Fruit fly (Drosophila melanogaster) whole organism, embryonic: ENCODE data around the gene CG17234.

Experiments used
- Atf3 ChIP-seq: fragments of 200-800 bp; sonication (Bioruptor generic); optimal IDR thresholded peaks from 3 replicates; lab custom pipeline; 2016; ENCODE audit warnings: missing biosample characterization, missing genetic modification characterization
- CG11456 ChIP-seq: fragments of 200-800 bp; sonication (Bioruptor generic); IDR thresholded peaks from 3 replicates; pipeline ENCODE4 v1.3.6; 2022; ENCODE audit warnings: missing biosample characterization, missing genetic modification characterization
- CG12071 ChIP-seq: fragments of 200-800 bp; sonication (Bioruptor generic); optimal IDR thresholded peaks from 3 replicates; lab custom pipeline; 2018; ENCODE audit warnings: missing biosample characterization, mild to moderate bottlenecking, missing genetic modification characterization
- CG15011 ChIP-seq: fragments of 200-800 bp; sonication (Bioruptor generic); optimal IDR thresholded peaks from 3 replicates; lab custom pipeline; 2018; ENCODE audit warnings: missing biosample characterization, mild to moderate bottlenecking, missing genetic modification characterization
- CG16779 ChIP-seq: fragments of 200-800 bp; sonication (Bioruptor generic); IDR thresholded peaks from 2 replicates; pipeline ENCODE4 v1.3.6; 2022; ENCODE audit warnings: missing biosample characterization, missing genetic modification characterization
- CG17361 ChIP-seq: fragments of 200-800 bp; sonication (Bioruptor generic); IDR thresholded peaks from 3 replicates; pipeline ENCODE4 v1.3.6; 2022; ENCODE audit warnings: missing biosample characterization, missing genetic modification characterization
- CG30020 ChIP-seq: fragments of 200-800 bp; optimal IDR thresholded peaks from 2 replicates; lab custom pipeline; 2019; ENCODE audit warnings: missing biosample characterization, mild to moderate bottlenecking, missing genetic modification characterization, moderate library complexity
- CG33557 ChIP-seq: fragments of 200-800 bp; sonication (Bioruptor generic); optimal IDR thresholded peaks from 2 replicates; lab custom pipeline; 2019; ENCODE audit warnings: missing biosample characterization, mild to moderate bottlenecking, missing genetic modification characterization, moderate library complexity
- CG3847 ChIP-seq: fragments of 200-800 bp; sonication (Bioruptor generic); IDR thresholded peaks from 2 replicates; pipeline ENCODE4 v1.3.6; 2022; ENCODE audit warnings: missing biosample characterization, missing genetic modification characterization
- CG42726 ChIP-seq: fragments of 200-800 bp; sonication (Bioruptor generic); IDR thresholded peaks from 2 replicates; pipeline ENCODE4 v1.3.6; 2022; ENCODE audit warnings: missing biosample characterization, missing genetic modification characterization; ENCODE audit not compliant: partially characterized antibody
- CG4820 ChIP-seq: fragments of 200-800 bp; sonication (Bioruptor generic); optimal IDR thresholded peaks from 3 replicates; lab custom pipeline; 2016; ENCODE audit warnings: missing biosample characterization, missing genetic modification characterization
- CG6791 ChIP-seq: fragments of 200-800 bp; sonication (Bioruptor generic); IDR thresholded peaks from 3 replicates; pipeline ENCODE4 v1.3.6; 2022; ENCODE audit warnings: missing biosample characterization, missing genetic modification characterization; ENCODE audit not compliant: partially characterized antibody
- CG6854 ChIP-seq: fragments of 200-800 bp; sonication (Bioruptor generic); optimal IDR thresholded peaks from 3 replicates; lab custom pipeline; 2017; ENCODE audit warnings: missing biosample characterization, mild to moderate bottlenecking, missing genetic modification characterization
- CG9797 ChIP-seq: fragments of 200-800 bp; sonication (Bioruptor generic); optimal IDR thresholded peaks from 3 replicates; lab custom pipeline; 2018; ENCODE audit warnings: missing biosample characterization, mild to moderate bottlenecking, missing genetic modification characterization
- CG9932 ChIP-seq: fragments of 200-800 bp; sonication (Bioruptor generic); IDR thresholded peaks from 2 replicates; pipeline ENCODE4 v1.3.6; 2022; ENCODE audit warnings: missing biosample characterization, missing genetic modification characterization
- CrebB ChIP-seq: fragments of 200-800 bp; sonication (Bioruptor generic); optimal IDR thresholded peaks from 3 replicates; lab custom pipeline; 2018; ENCODE audit warnings: missing biosample characterization, mild to moderate bottlenecking, missing genetic modification characterization
- E2f2 ChIP-seq: fragments of 200-800 bp; sonication (Bioruptor generic); IDR thresholded peaks from 2 replicates; pipeline ENCODE4 v1.3.6; 2022; ENCODE audit warnings: missing biosample characterization, missing genetic modification characterization
- Elba2 ChIP-seq: fragments of 200-800 bp; sonication (Bioruptor generic); optimal IDR thresholded peaks from 3 replicates; lab custom pipeline; 2016; ENCODE audit warnings: missing biosample characterization, missing genetic modification characterization
- HmgZ ChIP-seq: fragments of 200-800 bp; sonication (Bioruptor generic); optimal IDR thresholded peaks from 2 replicates; lab custom pipeline; 2018; ENCODE audit warnings: missing biosample characterization, mild to moderate bottlenecking, missing genetic modification characterization
- Oli ChIP-seq: fragments of 200-800 bp; sonication (Bioruptor generic); optimal IDR thresholded peaks from 2 replicates; lab custom pipeline; 2018; ENCODE audit warnings: missing biosample characterization, mild to moderate bottlenecking, missing genetic modification characterization, moderate library complexity
- Scr ChIP-seq: fragments of 200-800 bp; sonication (Bioruptor generic); IDR thresholded peaks from 2 replicates; pipeline ENCODE4 v1.3.6; 2022; ENCODE audit warnings: missing biosample characterization, missing genetic modification characterization; ENCODE audit not compliant: partially characterized antibody
- Xbp1 ChIP-seq: fragments of 200-800 bp; sonication (Bioruptor generic); optimal IDR thresholded peaks from 3 replicates; lab custom pipeline; 2016; ENCODE audit warnings: missing biosample characterization, mild to moderate bottlenecking, missing genetic modification characterization
- ab ChIP-seq: fragments of 200-800 bp; sonication (Bioruptor generic); optimal IDR thresholded peaks from 2 replicates; lab custom pipeline; 2016; ENCODE audit warnings: missing biosample characterization, missing genetic modification characterization
- ac ChIP-seq: fragments of 200-800 bp; sonication (Bioruptor generic); optimal IDR thresholded peaks from 3 replicates; lab custom pipeline; 2017; ENCODE audit warnings: missing biosample characterization, mild to moderate bottlenecking, missing genetic modification characterization
- amos ChIP-seq: fragments of 200-800 bp; sonication (Bioruptor generic); IDR thresholded peaks from 2 replicates; pipeline ENCODE4 v1.3.6; 2022; ENCODE audit warnings: missing biosample characterization, missing genetic modification characterization; ENCODE audit not compliant: partially characterized antibody
- az2 ChIP-seq: fragments of 200-800 bp; sonication (Bioruptor generic); optimal IDR thresholded peaks from 3 replicates; lab custom pipeline; 2016; ENCODE audit warnings: missing biosample characterization, missing genetic modification characterization
- cad ChIP-seq: fragments of >200 bp; optimal IDR thresholded peaks from 2 replicates; lab custom pipeline; 2017; ENCODE audit warnings: missing biosample characterization, missing genetic modification characterization
- croc ChIP-seq: fragments of 200-800 bp; sonication (Bioruptor generic); conservative IDR thresholded peaks from 3 replicates; pipeline ENCODE4 v1.3.6; 2022; ENCODE audit warnings: missing biosample characterization, missing genetic modification characterization
- crp ChIP-seq, 2 experiments: fragments of 200-800 bp; sonication (Bioruptor generic); optimal IDR thresholded peaks; 2 replicates in 1 of 2; 3 replicates in 1 of 2; lab custom pipeline; 2017; ENCODE audit warnings: missing biosample characterization in 2 of 2, missing genetic modification characterization in 2 of 2, mild to moderate bottlenecking in 1 of 2, moderate library complexity in 1 of 2
- eve ChIP-seq, 2 experiments: fragments of >200 bp; optimal IDR thresholded peaks; 2 replicates each; lab custom pipeline; 2017; ENCODE audit warnings: missing biosample characterization in 2 of 2, missing genetic modification characterization in 2 of 2
- inv ChIP-seq: fragments of 200-800 bp; sonication (Bioruptor generic); IDR thresholded peaks from 2 replicates; pipeline ENCODE4 v1.3.6; 2022; ENCODE audit warnings: missing biosample characterization, missing genetic modification characterization; ENCODE audit not compliant: partially characterized antibody
- lbe ChIP-seq: fragments of 200-800 bp; sonication (Bioruptor generic); optimal IDR thresholded peaks from 2 replicates; lab custom pipeline; 2016; ENCODE audit warnings: missing biosample characterization, mild to moderate bottlenecking, missing genetic modification characterization
- mld ChIP-seq: fragments of 200-800 bp; sonication (Bioruptor generic); IDR thresholded peaks from 3 replicates; pipeline ENCODE4 v1.3.6; 2022; ENCODE audit warnings: missing biosample characterization, missing genetic modification characterization; ENCODE audit not compliant: partially characterized antibody
- nerfin-2 ChIP-seq: fragments of 200-800 bp; sonication (Bioruptor generic); IDR thresholded peaks from 2 replicates; pipeline ENCODE4 v1.3.6; 2022; ENCODE audit warnings: missing biosample characterization, missing genetic modification characterization; ENCODE audit not compliant: partially characterized antibody
- row ChIP-seq: fragments of 200-800 bp; sonication (Bioruptor generic); IDR thresholded peaks from 3 replicates; pipeline ENCODE4 v1.3.6; 2022; ENCODE audit warnings: missing biosample characterization, missing genetic modification characterization
- run ChIP-seq: fragments of 200-800 bp; sonication (Bioruptor generic); optimal IDR thresholded peaks from 3 replicates; lab custom pipeline; 2018; ENCODE audit warnings: missing biosample characterization, mild to moderate bottlenecking, missing genetic modification characterization
- shn ChIP-seq: fragments of 200-800 bp; sonication (Bioruptor generic); optimal IDR thresholded peaks from 3 replicates; lab custom pipeline; 2016; ENCODE audit warnings: missing biosample characterization, missing genetic modification characterization
- slp2 ChIP-seq: fragments of 200-800 bp; sonication (Bioruptor generic); optimal IDR thresholded peaks from 2 replicates; lab custom pipeline; 2016; ENCODE audit warnings: missing biosample characterization, missing genetic modification characterization
- tup ChIP-seq: fragments of 200-800 bp; sonication (Bioruptor generic); optimal IDR thresholded peaks from 2 replicates; lab custom pipeline; 2016; ENCODE audit warnings: missing biosample characterization, mild to moderate bottlenecking, missing genetic modification characterization, moderate library complexity
- vnd ChIP-seq: fragments of 200-800 bp; sonication (Bioruptor generic); IDR thresholded peaks from 3 replicates; pipeline ENCODE4 v1.3.6; 2022; ENCODE audit warnings: missing biosample characterization, missing genetic modification characterization; ENCODE audit not compliant: partially characterized antibody
- vvl ChIP-seq: fragments of 200-800 bp; sonication (Bioruptor generic); IDR thresholded peaks from 2 replicates; pipeline ENCODE4 v1.3.6; 2022; ENCODE audit warnings: missing biosample characterization, missing genetic modification characterization
- yki ChIP-seq: fragments of >200 bp; optimal IDR thresholded peaks from 3 replicates; lab custom pipeline; 2018
- zen ChIP-seq: fragments of 200-800 bp; sonication (Bioruptor generic); optimal IDR thresholded peaks from 3 replicates; lab custom pipeline; 2018; ENCODE audit warnings: missing biosample characterization, mild to moderate bottlenecking, missing genetic modification characterization, moderate library complexity

Gene CG17234

DNA sequence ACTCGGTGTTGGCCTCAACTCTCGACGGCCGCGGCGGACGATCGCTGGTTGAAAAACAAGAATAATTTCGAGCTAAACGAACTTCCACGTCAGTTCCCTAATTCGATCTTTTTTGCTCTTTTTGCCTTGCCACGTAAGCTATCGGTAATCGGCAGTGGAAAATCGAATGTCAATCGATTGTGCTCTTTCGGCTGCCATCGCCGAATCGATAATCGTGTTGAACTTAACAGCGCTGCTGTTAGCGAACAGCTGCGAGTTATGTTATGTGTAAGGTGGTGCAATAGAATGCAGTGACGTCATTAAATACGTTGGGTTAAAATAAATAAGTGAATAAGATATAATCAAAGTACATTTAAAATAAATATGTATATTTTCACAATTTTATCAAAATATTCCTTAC is 16.1 kb upstream of the CG17234 start, which contains the start of gene Sec24CD (continued):
- TF ChIP-seq inv (GFP tag; lab: Robert Waterston, UW): peak; percentile 66
- peak; percentile 38; the same call in 1 of the 2 replicates for TF ChIP-seq vvl (GFP tag; lab: Robert Waterston, UW)
- TF ChIP-seq CG9797 (GFP tag; lab: Kevin White, UChicago): peak; percentile 35
- TF ChIP-seq yki (lab: Kevin White, UChicago): no peak
- peak; percentile 84; the same call in 1 of the 2 replicates for TF ChIP-seq amos (GFP tag; lab: Robert Waterston, UW)
- no peak for TF ChIP-seq CG15011 (GFP tag; lab: Kevin White, UChicago)
- TF ChIP-seq vnd (GFP tag; lab: Robert Waterston, UW): peak; percentile 84
- TF ChIP-seq CG33557 (GFP tag; lab: Kevin White, UChicago): peak; percentile 19
- peak; percentile 79 for TF ChIP-seq Xbp1 (GFP tag; lab: Kevin White, UChicago)
- no peak for TF ChIP-seq Elba2 (GFP tag; lab: Kevin White, UChicago)
- TF ChIP-seq mld: peak; percentile 94
- TF ChIP-seq lbe (GFP tag; lab: Kevin White, UChicago): peak; percentile 46
- TF ChIP-seq CrebB (tag; lab: Kevin White, UChicago): peak; percentile 68
- no peak for TF ChIP-seq CG4820
- peak; percentile 20 to 88 for TF ChIP-seq crp (GFP tag; optimal IDR thresholded peaks at IDR 0.05; lab: Kevin White, UChicago)
- peak; percentile 97 for TF ChIP-seq nerfin-2
- TF ChIP-seq HmgZ (tag; lab: Kevin White, UChicago): peak; percentile 39
- peak; percentile 24 for TF ChIP-seq zen
- peak; percentile 96 for TF ChIP-seq CG6791 (GFP tag; lab: Robert Waterston, UW)
- peak; percentile 80 for TF ChIP-seq row (GFP tag; lab: Robert Waterston, UW)
- TF ChIP-seq cad (GFP tag; lab: Kevin White, UChicago): no peak
- peak; percentile 83 for TF ChIP-seq Scr (GFP tag; lab: Robert Waterston, UW)
- peak; percentile 38 for TF ChIP-seq E2f2 (GFP tag; lab: Robert Waterston, UW)
- TF ChIP-seq CG42726 (GFP tag; lab: Robert Waterston, UW): peak; percentile 57; the same call in 1 of the 2 replicates
- TF ChIP-seq, all 482 proteins: peak for 83

DNA sequence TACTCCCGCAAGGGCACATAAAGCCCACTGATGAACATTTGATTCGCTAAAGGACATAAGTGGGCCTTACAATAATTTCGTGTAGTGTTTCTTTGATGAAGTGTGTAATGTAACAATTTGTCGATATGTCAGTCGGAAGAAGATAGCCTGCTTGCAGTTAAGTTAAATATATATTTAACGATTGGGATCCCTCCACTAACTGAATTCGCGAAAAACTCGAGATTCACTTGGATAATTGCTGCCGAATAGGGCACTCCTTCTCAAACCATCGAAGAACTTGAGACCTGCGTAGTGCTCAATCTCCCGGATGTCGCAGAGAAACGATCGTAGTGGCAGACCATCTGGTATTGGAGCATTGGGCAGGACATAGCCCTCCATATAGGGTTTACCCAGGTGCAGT is 14.7 kb upstream of the CG17234 start, which contains the start of gene Tengl3:
Gene Tengl3, minus strand, starts transcription at position 101 of the 400 bp plus-strand sequence.
- no peak for TF ChIP-seq CG17361
- TF ChIP-seq Scr (GFP tag; lab: Robert Waterston, UW): no peak
- no peak for TF ChIP-seq Atf3 (GFP tag; lab: Kevin White, UChicago)
- TF ChIP-seq ac (GFP tag; lab: Kevin White, UChicago): no peak
- TF ChIP-seq CG12071 (GFP tag; lab: Kevin White, UChicago): no peak
- TF ChIP-seq Oli (tag; lab: Kevin White, UChicago): no peak
- TF ChIP-seq, all 482 proteins: peak for 0

DNA sequence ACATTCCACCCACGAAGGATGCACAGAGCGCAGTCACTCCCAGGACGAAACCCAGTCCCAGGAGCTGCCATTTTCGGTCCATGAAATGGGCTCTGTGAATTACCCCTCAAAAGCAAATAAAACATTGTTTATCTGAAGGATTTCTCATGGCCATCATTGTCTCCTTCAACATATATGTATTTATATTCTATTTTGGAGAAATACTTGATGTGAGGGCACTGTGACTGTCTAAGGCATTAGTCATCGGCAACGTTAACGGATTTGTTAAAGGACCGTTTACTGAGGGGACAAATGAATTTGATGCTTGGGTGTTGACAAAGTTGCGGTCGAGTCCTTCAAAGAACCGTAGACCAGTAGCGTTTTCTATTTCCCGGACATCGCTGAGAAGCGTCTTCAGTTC is 13.6 kb upstream of the CG17234 start, which contains the start of gene Tengl2:
Gene Tengl2, minus strand, starts transcription at position 101 of the 400 bp plus-strand sequence.
- no peak for TF ChIP-seq inv (GFP tag; lab: Robert Waterston, UW)
- TF ChIP-seq CG9932 (GFP tag; lab: Robert Waterston, UW): no peak
- TF ChIP-seq croc (GFP tag; lab: Robert Waterston, UW): no peak
- no peak for TF ChIP-seq CG11456 (GFP tag; lab: Robert Waterston, UW)
- no peak for TF ChIP-seq CG3847
- TF ChIP-seq eve (GFP tag; optimal IDR thresholded peaks at IDR 0.05; lab: Kevin White, UChicago): no peak
- no peak for TF ChIP-seq shn (GFP tag; lab: Kevin White, UChicago)
- no peak for TF ChIP-seq CG16779 (GFP tag; lab: Robert Waterston, UW)
- TF ChIP-seq tup (GFP tag; lab: Kevin White, UChicago): no peak
- TF ChIP-seq az2 (GFP tag; lab: Kevin White, UChicago): no peak
- TF ChIP-seq CG30020 (tag; lab: Kevin White, UChicago): no peak
- TF ChIP-seq ab: no peak
- no peak for TF ChIP-seq run (tag; lab: Kevin White, UChicago)
- TF ChIP-seq slp2: no peak
- no peak for TF ChIP-seq CG6854 (GFP tag; lab: Kevin White, UChicago)
